Fruit fly (Drosophila melanogaster) whole organism, prepupa: ENCODE data around the gene CG13689.

Experiments used
- Blimp-1 ChIP-seq: fragments of 200-800 bp; sonication (Bioruptor generic); optimal IDR thresholded peaks from 3 replicates; lab custom pipeline; 2017; ENCODE audit warnings: missing biosample characterization, missing genetic modification characterization, mild to moderate bottlenecking, moderate library complexity, missing genetic modification reagents
- CG10631 ChIP-seq: fragments of 200-800 bp; sonication (Bioruptor generic); optimal IDR thresholded peaks from 2 replicates; lab custom pipeline; 2016; ENCODE audit warnings: missing biosample characterization, missing genetic modification characterization
- CG10669 ChIP-seq: fragments of 200-800 bp; sonication (Bioruptor generic); optimal IDR thresholded peaks from 3 replicates; lab custom pipeline; 2018; ENCODE audit warnings: missing biosample characterization, mild to moderate bottlenecking, missing genetic modification characterization, moderate library complexity
- CG11762 ChIP-seq: fragments of 200-800 bp; sonication (Bioruptor generic); optimal IDR thresholded peaks from 3 replicates; lab custom pipeline; 2016; ENCODE audit warnings: missing biosample characterization, missing genetic modification characterization; ENCODE audit not compliant: insufficient read depth
- CG11902 ChIP-seq: fragments of 200-800 bp; sonication (Bioruptor generic); optimal IDR thresholded peaks from 3 replicates; lab custom pipeline; 2016; ENCODE audit warnings: missing biosample characterization, missing genetic modification characterization
- CG15336 ChIP-seq: fragments of 200-800 bp; sonication (Bioruptor generic); IDR thresholded peaks from 2 replicates; pipeline ENCODE4 v1.3.6; 2022; ENCODE audit warnings: missing biosample characterization, missing genetic modification characterization
- CG1621 ChIP-seq: fragments of 200-800 bp; sonication (Bioruptor generic); optimal IDR thresholded peaks from 3 replicates; lab custom pipeline; 2018; ENCODE audit warnings: missing biosample characterization, mild to moderate bottlenecking, missing genetic modification characterization
- CG16779 ChIP-seq: fragments of 200-800 bp; sonication (Bioruptor generic); optimal IDR thresholded peaks from 3 replicates; lab custom pipeline; 2017; ENCODE audit warnings: missing biosample characterization, mild to moderate bottlenecking, missing genetic modification characterization
- CG3032 ChIP-seq: fragments of 200-800 bp; optimal IDR thresholded peaks from 2 replicates; lab custom pipeline; 2019; ENCODE audit warnings: missing biosample characterization, mild to moderate bottlenecking, missing genetic modification characterization, moderate library complexity
- CG32006 ChIP-seq: fragments of 200-800 bp; sonication (Bioruptor generic); optimal IDR thresholded peaks from 3 replicates; lab custom pipeline; 2017; ENCODE audit warnings: missing biosample characterization, mild to moderate bottlenecking, missing genetic modification characterization
- CG34406 ChIP-seq: fragments of 200-800 bp; sonication (Bioruptor generic); optimal IDR thresholded peaks from 3 replicates; lab custom pipeline; 2016; ENCODE audit warnings: missing biosample characterization, missing genetic modification characterization
- CG3919 ChIP-seq: fragments of 200-800 bp; sonication (Bioruptor generic); optimal IDR thresholded peaks from 3 replicates; lab custom pipeline; 2016; ENCODE audit warnings: missing biosample characterization, missing genetic modification characterization
- CG4318 ChIP-seq: fragments of 200-800 bp; sonication (Bioruptor generic); optimal IDR thresholded peaks from 3 replicates; lab custom pipeline; 2017; ENCODE audit warnings: missing biosample characterization, mild to moderate bottlenecking, missing genetic modification characterization
- CG6163 ChIP-seq: fragments of 200-800 bp; sonication (Bioruptor generic); IDR thresholded peaks from 3 replicates; pipeline ENCODE4 v1.3.6; 2022; ENCODE audit warnings: missing biosample characterization, missing genetic modification characterization
- CG6276 ChIP-seq: fragments of 200-800 bp; sonication (Bioruptor generic); optimal IDR thresholded peaks from 2 replicates; lab custom pipeline; 2017; ENCODE audit warnings: missing biosample characterization, mild to moderate bottlenecking, missing genetic modification characterization
- CG6792 ChIP-seq: fragments of 200-800 bp; sonication (Bioruptor generic); optimal IDR thresholded peaks from 3 replicates; lab custom pipeline; 2016; ENCODE audit warnings: missing biosample characterization, missing genetic modification characterization
- CG6808 ChIP-seq: fragments of 200-800 bp; sonication (Bioruptor generic); optimal IDR thresholded peaks from 3 replicates; lab custom pipeline; 2017; ENCODE audit warnings: missing biosample characterization, missing genetic modification characterization, mild to moderate bottlenecking, moderate library complexity, missing genetic modification reagents
- CG6854 ChIP-seq: fragments of 200-800 bp; sonication (Bioruptor generic); optimal IDR thresholded peaks from 2 replicates; lab custom pipeline; 2017; ENCODE audit warnings: missing biosample characterization, mild to moderate bottlenecking, missing genetic modification characterization
- CG7368 ChIP-seq: fragments of 200-800 bp; sonication (Bioruptor generic); optimal IDR thresholded peaks from 3 replicates; lab custom pipeline; 2016; ENCODE audit warnings: missing biosample characterization, missing genetic modification characterization
- CG8632 ChIP-seq: fragments of 200-800 bp; sonication (Bioruptor generic); optimal IDR thresholded peaks from 3 replicates; lab custom pipeline; 2016; ENCODE audit warnings: missing biosample characterization, missing genetic modification characterization
- CG9139 ChIP-seq: fragments of 200-800 bp; sonication (Bioruptor generic); optimal IDR thresholded peaks from 3 replicates; lab custom pipeline; 2017; ENCODE audit warnings: missing biosample characterization, mild to moderate bottlenecking, missing genetic modification characterization
- Eip78C ChIP-seq: fragments of 200-800 bp; sonication (Bioruptor generic); peaks from one replicate; lab custom pipeline; 2016; ENCODE audit warnings: missing biosample characterization, missing genetic modification characterization
- Eip93F ChIP-seq: fragments of 200-800 bp; sonication (Bioruptor generic); optimal IDR thresholded peaks from 2 replicates; lab custom pipeline; 2016; ENCODE audit warnings: missing biosample characterization, mild to moderate bottlenecking, missing genetic modification characterization
- Gug ChIP-seq: fragments of 200-800 bp; sonication (Bioruptor generic); IDR thresholded peaks from 2 replicates; pipeline ENCODE4 v1.3.6; 2022; ENCODE audit warnings: missing biosample characterization, missing genetic modification characterization
- Hr38 ChIP-seq: sonication (Bioruptor generic); optimal IDR thresholded peaks from 2 replicates; lab custom pipeline; 2016; ENCODE audit warnings: missing biosample characterization, missing genetic modification characterization
- Met ChIP-seq: fragments of 200-800 bp; sonication (Bioruptor generic); optimal IDR thresholded peaks from 3 replicates; lab custom pipeline; 2016; ENCODE audit warnings: missing biosample characterization, missing genetic modification characterization
- OdsH ChIP-seq: fragments of 200-800 bp; sonication (Bioruptor generic); optimal IDR thresholded peaks from 3 replicates; lab custom pipeline; 2016; ENCODE audit warnings: missing biosample characterization, missing genetic modification characterization
- Smox ChIP-seq: fragments of 200-800 bp; sonication (Bioruptor generic); optimal IDR thresholded peaks from 3 replicates; lab custom pipeline; 2016; ENCODE audit warnings: missing biosample characterization, missing genetic modification characterization
- Sox102F ChIP-seq: fragments of 200-800 bp; sonication (Bioruptor generic); optimal IDR thresholded peaks from 2 replicates; lab custom pipeline; 2016; ENCODE audit warnings: missing biosample characterization, mild to moderate bottlenecking, missing genetic modification characterization
- Sox14 ChIP-seq: fragments of 200-800 bp; sonication (Bioruptor generic); optimal IDR thresholded peaks from 3 replicates; lab custom pipeline; 2016; ENCODE audit warnings: missing biosample characterization, missing genetic modification characterization
- Sox15 ChIP-seq: fragments of 200-800 bp; sonication (Bioruptor generic); optimal IDR thresholded peaks from 3 replicates; lab custom pipeline; 2016; ENCODE audit warnings: missing biosample characterization, missing genetic modification characterization
- achi ChIP-seq: fragments of 200-800 bp; sonication (Bioruptor generic); optimal IDR thresholded peaks from 3 replicates; lab custom pipeline; 2016; ENCODE audit warnings: missing biosample characterization, missing genetic modification characterization
- acj6 ChIP-seq: fragments of 200-800 bp; sonication (Bioruptor generic); optimal IDR thresholded peaks from 3 replicates; lab custom pipeline; 2016; ENCODE audit warnings: missing biosample characterization, missing genetic modification characterization
- cyc ChIP-seq: fragments of 200-800 bp; sonication (Bioruptor generic); optimal IDR thresholded peaks from 3 replicates; lab custom pipeline; 2016; ENCODE audit warnings: missing biosample characterization, missing genetic modification characterization
- dsx ChIP-seq: fragments of 200-800 bp; optimal IDR thresholded peaks from 3 replicates; lab custom pipeline; 2019; ENCODE audit warnings: missing biosample characterization, mild to moderate bottlenecking, missing genetic modification characterization, moderate library complexity; ENCODE audit not compliant: poor library complexity, severe bottlenecking
- eg ChIP-seq: fragments of 200-800 bp; sonication (Bioruptor generic); IDR thresholded peaks from 3 replicates; pipeline ENCODE4 v1.3.6; 2022; ENCODE audit warnings: missing biosample characterization, missing genetic modification characterization
- esn ChIP-seq: fragments of 200-800 bp; sonication (Bioruptor generic); optimal IDR thresholded peaks from 2 replicates; lab custom pipeline; 2016; ENCODE audit warnings: missing biosample characterization, mild to moderate bottlenecking, missing genetic modification characterization, moderate library complexity
- fd59A ChIP-seq: fragments of 200-800 bp; sonication (Bioruptor generic); optimal IDR thresholded peaks from 2 replicates; lab custom pipeline; 2017; ENCODE audit warnings: missing biosample characterization, mild to moderate bottlenecking, missing genetic modification characterization, missing genetic modification reagents
- fd85E ChIP-seq: fragments of 200-800 bp; sonication (Bioruptor generic); optimal IDR thresholded peaks from 3 replicates; lab custom pipeline; 2016; ENCODE audit warnings: missing biosample characterization, missing genetic modification characterization
- lz ChIP-seq: fragments of 200-800 bp; sonication (Bioruptor generic); optimal IDR thresholded peaks from 3 replicates; lab custom pipeline; 2016; ENCODE audit warnings: missing biosample characterization, missing genetic modification characterization
- net ChIP-seq: fragments of 200-800 bp; sonication (Bioruptor generic); optimal IDR thresholded peaks from 3 replicates; lab custom pipeline; 2016; ENCODE audit warnings: missing biosample characterization, missing genetic modification characterization
- pdm3 ChIP-seq: fragments of 200-800 bp; sonication (Bioruptor generic); optimal IDR thresholded peaks from 3 replicates; lab custom pipeline; 2016; ENCODE audit warnings: missing biosample characterization, missing genetic modification characterization
- salr ChIP-seq, 2 experiments: fragments of 200-800 bp; sonication (Bioruptor generic); optimal IDR thresholded peaks; 3 replicates each; lab custom pipeline; 2016 to 2018; ENCODE audit warnings: missing biosample characterization in 2 of 2, missing genetic modification characterization in 2 of 2, mild to moderate bottlenecking in 1 of 2
- spab ChIP-seq: fragments of 200-800 bp; sonication (Bioruptor generic); optimal IDR thresholded peaks from 2 replicates; lab custom pipeline; 2017; ENCODE audit warnings: missing biosample characterization, mild to moderate bottlenecking, missing genetic modification characterization, missing genetic modification reagents
- ss ChIP-seq, 2 experiments: fragments of 200-800 bp; sonication (Bioruptor generic); optimal IDR thresholded peaks; 2 replicates in 1 of 2; 3 replicates in 1 of 2; lab custom pipeline; 2017 to 2018; ENCODE audit warnings: mild to moderate bottlenecking in 2 of 2, missing biosample characterization in 2 of 2, missing genetic modification characterization in 2 of 2, moderate library complexity in 1 of 2
- topi ChIP-seq: fragments of 200-800 bp; sonication (Bioruptor generic); optimal IDR thresholded peaks from 3 replicates; lab custom pipeline; 2016; ENCODE audit warnings: missing biosample characterization, missing genetic modification characterization
- vri ChIP-seq: fragments of 200-800 bp; sonication (Bioruptor generic); optimal IDR thresholded peaks from 3 replicates; lab custom pipeline; 2016; ENCODE audit warnings: missing biosample characterization, mild to moderate bottlenecking, missing genetic modification characterization

CG13689 gene

DNA sequence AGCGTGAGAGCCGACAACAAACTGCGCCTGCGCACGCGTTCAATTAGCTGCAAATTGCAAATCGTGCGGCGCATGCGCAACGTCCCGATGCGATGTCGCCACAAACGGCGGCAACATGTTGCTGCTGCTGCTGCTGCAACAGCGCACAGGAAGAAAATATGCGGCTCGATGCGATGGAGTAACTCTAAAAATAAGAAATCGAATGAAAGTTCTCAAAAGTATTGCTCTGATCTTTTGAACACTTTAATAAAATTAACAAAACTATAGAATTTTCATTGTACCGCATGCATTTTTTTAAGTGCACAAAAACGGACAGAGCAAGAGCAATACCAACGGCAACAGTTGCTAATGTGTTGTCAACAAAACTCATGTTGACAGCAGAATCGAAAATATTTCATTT is 3.6 kb downstream of the CG13689 start (continued):
- TF ChIP-seq acj6 (GFP tag; lab: Kevin White, UChicago) = peak; percentile 59
- peak; percentile 82 for TF ChIP-seq Sox102F (GFP tag; lab: Kevin White, UChicago)
- peak; percentile 69 for TF ChIP-seq Smox (GFP tag; lab: Kevin White, UChicago)
- peak; percentile 57 for TF ChIP-seq spab (GFP tag; lab: Kevin White, UChicago)
- TF ChIP-seq CG8632 = peak; percentile 44
- TF ChIP-seq CG9139 = no peak
- TF ChIP-seq CG10669 (GFP tag; lab: Kevin White, UChicago) = peak; percentile 73
- peak; percentile 72 for TF ChIP-seq vri
- peak; percentile 83 for TF ChIP-seq OdsH
- peak; percentile 44 for TF ChIP-seq Blimp-1 (GFP tag; lab: Kevin White, UChicago)
- no peak for TF ChIP-seq Eip93F
- TF ChIP-seq fd59A (GFP tag; lab: Kevin White, UChicago) = peak; percentile 59
- TF ChIP-seq CG3032 (tag; lab: Kevin White, UChicago) = peak; percentile 71
- TF ChIP-seq CG32006 (GFP tag; lab: Kevin White, UChicago) = peak; percentile 92
- peak; percentile 67 for TF ChIP-seq topi (GFP tag; lab: Kevin White, UChicago)
- no peak for TF ChIP-seq CG6854
- TF ChIP-seq CG6808 = peak; percentile 66

DNA sequence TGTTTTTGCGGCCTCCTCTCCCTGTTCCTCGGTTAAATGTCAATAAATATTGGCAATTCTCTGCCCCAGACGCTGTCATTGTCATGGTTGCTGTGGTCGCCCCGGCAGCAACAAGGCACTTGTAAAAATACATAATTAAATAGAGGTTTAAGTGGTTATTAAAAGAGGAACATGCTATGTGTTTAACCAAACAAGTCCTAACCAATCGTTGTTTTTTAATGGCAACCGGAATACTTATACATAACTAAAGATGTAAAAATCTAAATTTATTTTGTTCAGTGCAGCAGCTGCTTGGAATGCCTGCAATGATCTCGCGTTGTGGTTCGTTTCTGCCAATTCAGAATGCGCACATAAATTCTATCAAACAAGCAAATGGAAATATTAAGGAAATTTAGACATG is 4.3 kb downstream of the CG13689 start:
- TF ChIP-seq pdm3 (GFP tag; lab: Kevin White, UChicago) (peak; percentile 34), topi (GFP tag; lab: Kevin White, UChicago) (peak; percentile 42), spab (GFP tag; lab: Kevin White, UChicago) (peak; percentile 26), lz (peak; percentile 8), CG6163 (GFP tag; lab: Robert Waterston, UW) (peak; percentile 72), Sox15 (GFP tag; lab: Kevin White, UChicago) (no peak), CG34406 (GFP tag; lab: Kevin White, UChicago) (peak; percentile 13), Smox (GFP tag; lab: Kevin White, UChicago) (peak; percentile 41), OdsH (peak; percentile 19), achi (peak; percentile 50), CG10631 (GFP tag; lab: Kevin White, UChicago) (peak; percentile 12), CG11762 (GFP tag; lab: Kevin White, UChicago) (no peak), Eip78C (peak; percentile 89), CG7368 (GFP tag; lab: Kevin White, UChicago) (no peak), CG6854 (no peak), Sox102F (GFP tag; lab: Kevin White, UChicago) (peak; percentile 10), CG10669 (GFP tag; lab: Kevin White, UChicago) (peak; percentile 13), ss (GFP tag; optimal IDR thresholded peaks at IDR 0.05; lab: Kevin White, UChicago) (peak in 1 of 2 experiments; percentile 22), CG3919 (peak; percentile 28), Blimp-1 (GFP tag; lab: Kevin White, UChicago) (no peak), Hr38 (GFP tag; lab: Kevin White, UChicago) (no peak), CG6276 (no peak), Met (GFP tag; lab: Kevin White, UChicago) (peak; percentile 15), CG6808 (peak; percentile 23), CG6792 (GFP tag; lab: Kevin White, UChicago) (peak; percentile 23), CG8632 (no peak), fd59A (GFP tag; lab: Kevin White, UChicago) (no peak), vri (peak; percentile 4), net (GFP tag; lab: Kevin White, UChicago) (peak; percentile 4), Sox14 (GFP tag; lab: Kevin White, UChicago) (peak; percentile 31), CG11902 (no peak), CG9139 (no peak), fd85E (GFP tag; lab: Kevin White, UChicago) (no peak), eg (GFP tag; lab: Robert Waterston, UW) (0 out of 3 replicates have a peak, but pooled peaks have one; percentile 32), CG3032 (tag; lab: Kevin White, UChicago) (peak; percentile 27), esn (GFP tag; lab: Kevin White, UChicago) (peak; percentile 36), Gug (GFP tag; lab: Robert Waterston, UW) (no peak), Eip93F (no peak), CG1621 (tag; lab: Kevin White, UChicago) (peak; percentile 19), acj6 (GFP tag; lab: Kevin White, UChicago) (peak; percentile 4), salr (GFP tag; optimal IDR thresholded peaks at IDR 0.05; lab: Kevin White, UChicago) (peak in 1 of 2 experiments; percentile 12), CG16779 (tag; lab: Kevin White, UChicago) (no peak), CG4318 (GFP tag; lab: Kevin White, UChicago) (no peak), cyc (peak; percentile 6), CG15336 (GFP tag; lab: Robert Waterston, UW) (no peak), dsx (GFP tag; lab: Kevin White, UChicago) (peak; percentile 54)
